Worm (Caenorhabditis elegans) whole organism, young adult: Measurements from ENCODE around the gene such-1.

Source experiments
- F23B12.7 ChIP-seq: sonication (generic microtip); optimal IDR thresholded peaks from 2 replicates; lab custom pipeline; 2017; ENCODE audit warnings: missing genetic modification characterization, mild to moderate bottlenecking, missing compliant biosample characterization, antibody characterized with exemption, moderate library complexity; ENCODE audit not compliant: insufficient read depth
- T07F8.4 ChIP-seq: sonication (generic microtip); optimal IDR thresholded peaks from 2 replicates; lab custom pipeline; 2016; ENCODE audit warnings: mild to moderate bottlenecking, missing genetic modification characterization, moderate library complexity, missing compliant biosample characterization
- athp-1 ChIP-seq: sonication (generic microtip); optimal IDR thresholded peaks from 2 replicates; lab custom pipeline; 2017; ENCODE audit warnings: mild to moderate bottlenecking, missing genetic modification characterization, missing compliant biosample characterization
- efl-1 ChIP-seq: fragments of 150-350 bp; optimal IDR thresholded peaks from 2 replicates; lab custom pipeline; 2014; ENCODE audit warnings: missing biosample characterization, missing genetic modification reagents, missing genetic modification characterization
- fkh-3 ChIP-seq: sonication (generic microtip); optimal IDR thresholded peaks from 2 replicates; lab custom pipeline; 2016; ENCODE audit warnings: mild to moderate bottlenecking, missing genetic modification characterization, missing compliant biosample characterization
- hmg-20 ChIP-seq: fragments of 200-800 bp; sonication (Bioruptor generic); IDR thresholded peaks from 2 replicates; pipeline ENCODE4 v1.3.6; 2022; ENCODE audit warnings: missing genetic modification reagents, missing genetic modification characterization, missing compliant biosample characterization
- rcor-1 ChIP-seq: fragments of 200-800 bp; sonication (Bioruptor generic); IDR thresholded peaks from 2 replicates; pipeline ENCODE4 v1.3.6; 2022; ENCODE audit warnings: missing genetic modification reagents, missing genetic modification characterization, missing compliant biosample characterization
- rec-8 ChIP-seq, 2 experiments: sonication (generic microtip); optimal IDR thresholded peaks; 2 replicates each; lab custom pipeline; 2016; ENCODE audit warnings: mild to moderate bottlenecking in 2 of 2, missing genetic modification characterization in 2 of 2, missing genetic modification reagents in 2 of 2, missing genotype in 2 of 2, missing biosample characterization in 1 of 2, missing compliant biosample characterization in 1 of 2, moderate library complexity in 1 of 2
- unc-130 ChIP-seq: sonication (generic microtip); optimal IDR thresholded peaks from 2 replicates; lab custom pipeline; 2016; ENCODE audit warnings: missing genetic modification reagents, missing genetic modification characterization, missing compliant biosample characterization
- unc-62 ChIP-seq: fragments of 150-350 bp; optimal IDR thresholded peaks from 2 replicates; lab custom pipeline; 2014; ENCODE audit warnings: missing biosample characterization, missing genetic modification reagents, missing genetic modification characterization
- zim-3 ChIP-seq: sonication (generic microtip); optimal IDR thresholded peaks from 2 replicates; lab custom pipeline; 2017; ENCODE audit warnings: mild to moderate bottlenecking, missing genetic modification characterization, moderate library complexity, missing compliant biosample characterization

DNA sequence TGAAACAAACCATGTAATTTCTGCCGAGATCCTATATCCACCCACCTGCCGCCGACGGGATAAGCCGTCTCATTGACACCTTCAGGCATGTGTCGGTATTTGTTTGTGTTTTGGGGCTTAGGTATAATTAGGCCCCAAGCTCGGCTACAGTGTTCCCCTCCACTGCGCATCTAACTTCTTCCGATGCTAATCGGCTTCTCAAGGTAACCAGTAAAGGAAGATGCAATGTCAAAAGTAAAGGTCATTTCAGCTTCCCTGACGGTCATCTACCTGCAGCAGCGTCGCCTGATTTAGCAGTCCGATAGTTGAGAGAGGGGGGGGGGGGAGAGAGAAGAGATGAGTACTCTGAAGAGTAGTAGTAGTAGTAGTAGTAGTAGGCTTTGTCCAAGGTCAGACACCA is 34.7 kb upstream of the such-1 start:
- no peak for TF ChIP-seq rcor-1
- no peak for TF ChIP-seq rec-8 (tag; optimal IDR thresholded peaks at IDR 0.05; lab: Kevin White, UChicago)
- TF ChIP-seq unc-130 (GFP tag; lab: Kevin White, UChicago), result no peak
- no peak for TF ChIP-seq zim-3 (tag; lab: Kevin White, UChicago)
- TF ChIP-seq T07F8.4 (tag; lab: Kevin White, UChicago), result no peak
- TF ChIP-seq fkh-3, result no peak
- TF ChIP-seq athp-1, result no peak
- no peak for TF ChIP-seq F23B12.7 (tag; lab: Kevin White, UChicago)
- TF ChIP-seq unc-62 (GFP tag; lab: Kevin White, UChicago), result no peak
- no peak for TF ChIP-seq hmg-20
- TF ChIP-seq efl-1 (GFP tag; lab: Kevin White, UChicago), result no peak
